Fruit fly (Drosophila melanogaster) whole organism, larva: Measurements from ENCODE around the gene UBL3.

Experiments
- noc ChIP-seq: fragments of 200-800 bp; sonication (Bioruptor generic); optimal IDR thresholded peaks from 3 replicates; lab custom pipeline; 2019; ENCODE audit warnings: missing biosample characterization, mild to moderate bottlenecking, missing genetic modification characterization, moderate library complexity

The UBL3 gene

dm6 chrX:15817823-15818222 is 35.2 kb downstream of the UBL3 start:
- no peak for TF ChIP-seq noc (tag; lab: Kevin White, UChicago)

dm6 chrX:15816905-15817304 is 36.1 kb downstream of the UBL3 start:
- no peak for TF ChIP-seq noc (tag; lab: Kevin White, UChicago)

- TF ChIP-seq noc (tag; lab: Kevin White, UChicago) = no peak
Measured at dm6 chrX:15816127-15816526, 36.8 kb downstream of the UBL3 start.

- no peak for TF ChIP-seq noc (tag; lab: Kevin White, UChicago)
Measured at dm6 chrX:15814485-15814884, 38.5 kb downstream of the UBL3 start.

dm6 chrX:15813224-15813623 is 39.8 kb downstream of the UBL3 start:
- TF ChIP-seq noc (tag; lab: Kevin White, UChicago) = no peak

- no peak for TF ChIP-seq noc (tag; lab: Kevin White, UChicago)
Measured at dm6 chrX:15812615-15812995, 40.4 kb downstream of the UBL3 start.

- TF ChIP-seq noc (tag; lab: Kevin White, UChicago) = peak; percentile 46
Measured at dm6 chrX:15811666-15812614, 41.0 kb downstream of the UBL3 start.

- TF ChIP-seq noc (tag; lab: Kevin White, UChicago) = no peak
Measured at dm6 chrX:15809255-15809654, 43.7 kb downstream of the UBL3 start, which contains the start of gene CG8509. Gene CG8509 (plus strand): TSS chrX:15809555.

- no peak for TF ChIP-seq noc (tag; lab: Kevin White, UChicago)
Measured at dm6 chrX:15807915-15808314, 45.1 kb downstream of the UBL3 start.

dm6 chrX:15805523-15805922 is 47.5 kb downstream of the UBL3 start:
- no peak for TF ChIP-seq noc (tag; lab: Kevin White, UChicago)

dm6 chrX:15804790-15805189 is 48.2 kb downstream of the UBL3 start:
- TF ChIP-seq noc (tag; lab: Kevin White, UChicago) = no peak

- no peak for TF ChIP-seq noc (tag; lab: Kevin White, UChicago)
Measured at dm6 chrX:15803764-15804563, 49.0 kb downstream of the UBL3 start, which contains the start of the genes PGRP-LE and sd. Gene PGRP-LE (minus strand): TSS chrX:15803880. Gene sd (plus strand): TSS chrX:15804370.

- TF ChIP-seq noc (tag; lab: Kevin White, UChicago) = no peak
Measured at dm6 chrX:15802880-15803650, 49.9 kb downstream of the UBL3 start.
